Worm (Caenorhabditis elegans) whole organism, early embryonic: ENCODE data around the gene C25F9.12.

Experiments used
- F13C5.2 ChIP-seq: sonication (generic microtip); optimal IDR thresholded peaks from 2 replicates; lab custom pipeline; 2017; ENCODE audit warnings: mild to moderate bottlenecking, missing genetic modification characterization, inconsistent platforms, missing compliant biosample characterization
- ama-1 ChIP-seq: fragments of 150-350 bp; optimal IDR thresholded peaks from 2 replicates; lab custom pipeline; 2014
- hmbx-1 ChIP-seq: sonication (generic microtip); optimal IDR thresholded peaks from 2 replicates; lab custom pipeline; 2016; ENCODE audit warnings: mild to moderate bottlenecking, missing genetic modification characterization, missing compliant biosample characterization
- hmg-4 ChIP-seq: fragments of 200-800 bp; sonication (Bioruptor generic); optimal IDR thresholded peaks from 2 replicates; lab custom pipeline; 2018; ENCODE audit warnings: mild to moderate bottlenecking, missing genetic modification characterization, missing compliant biosample characterization
- hnd-1 ChIP-seq: sonication (generic microtip); optimal IDR thresholded peaks from 2 replicates; lab custom pipeline; 2016; ENCODE audit warnings: missing genetic modification characterization, missing compliant biosample characterization
- tbx-11 ChIP-seq: fragments of 200-800 bp; sonication (Bioruptor generic); IDR thresholded peaks from 2 replicates; pipeline ENCODE4 v1.3.6; 2022; ENCODE audit warnings: missing genetic modification characterization, missing compliant biosample characterization

ce11 chrV:19401429-19401828, 1.3 kb downstream of the C25F9.12 start:
- TF ChIP-seq hmbx-1 (tag; lab: Kevin White, UChicago) (no peak), ama-1 (lab: Kevin White, UChicago) (no peak), tbx-11 (GFP tag; lab: Robert Waterston, UW) (no peak), hmg-4 (GFP tag; lab: Kevin White, UChicago) (no peak), hnd-1 (tag; lab: Kevin White, UChicago) (no peak), F13C5.2 (tag; lab: Kevin White, UChicago) (no peak)
